Fruit fly (Drosophila melanogaster): ENCODE results near the gene CG3638.
A peak's percentile ranks its signal among the peaks of the same experiment; 100 is the strongest.

CG3638 gene

DNA sequence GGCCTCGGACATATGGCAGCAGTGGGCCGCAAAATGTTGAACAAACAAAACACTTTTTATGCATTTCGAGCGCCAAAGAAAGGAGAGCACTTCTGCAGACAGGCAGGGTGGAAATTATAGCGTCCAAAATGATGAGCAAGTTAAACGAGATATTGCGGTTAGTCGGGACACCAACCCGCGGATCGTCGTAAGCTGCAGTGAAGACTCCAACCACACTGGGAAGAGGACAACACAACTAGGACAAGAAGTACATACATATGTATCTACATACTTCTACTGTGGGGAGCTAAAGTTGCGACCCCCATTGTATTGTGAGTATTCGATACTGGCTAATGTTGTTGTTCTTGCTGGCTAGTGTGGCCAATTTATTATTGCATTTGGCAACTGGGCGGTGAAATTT lies 49.7 kb upstream of the CG3638 start (continued):
- TF ChIP-seq CG15601 (tag; optimal IDR thresholded peaks at IDR 0.05) (no peak), NFAT (GFP tag; IDR thresholded peaks at IDR 0.05) (no peak), row (GFP tag; IDR thresholded peaks at IDR 0.05) (0 out of 3 replicates have a peak, but pooled peaks have one; percentile 21), az2 (GFP tag; optimal IDR thresholded peaks at IDR 0.05) (no peak), pan (optimal IDR thresholded peaks at IDR 0.05) (no peak), pan (GFP tag; optimal IDR thresholded peaks at IDR 0.05 in 1 of 2, IDR thresholded peaks at IDR 0.05 in 1 of 2) (peak in 1 of 2 experiments; percentile 41), CG12155 (GFP tag; optimal IDR thresholded peaks at IDR 0.05) (peak; percentile 51), CG11504 (tag; optimal IDR thresholded peaks at IDR 0.05) (peak; percentile 6), CG2120 (GFP tag; optimal IDR thresholded peaks at IDR 0.05) (peak; percentile 11), CG4404 (GFP tag; IDR thresholded peaks at IDR 0.05) (no peak), Hmr (GFP tag; optimal IDR thresholded peaks at IDR 0.05) (peak; percentile 3), Dbx (GFP tag; IDR thresholded peaks at IDR 0.05) (no peak), HLH4C (GFP tag; IDR thresholded peaks at IDR 0.05; ENCODE audit: partially characterized antibody) (no peak), CG11723 (GFP tag; optimal IDR thresholded peaks at IDR 0.05) (no peak), otp (GFP tag; IDR thresholded peaks at IDR 0.05) (no peak)

dm6 chrX:1285273-1285672 lies 48.8 kb upstream of the CG3638 start:
- peak; percentile 58 for TF ChIP-seq ftz-f1 (GFP tag; optimal IDR thresholded peaks at IDR 0.05)
- TF ChIP-seq sens (GFP tag), result no peak
- no peak for TF ChIP-seq stwl (tag; optimal IDR thresholded peaks at IDR 0.05)
- TF ChIP-seq row (GFP tag; IDR thresholded peaks at IDR 0.05), result peak; percentile 27; the same call in 1 of the 3 replicates
- TF ChIP-seq Drgx (GFP tag; IDR thresholded peaks at IDR 0.05), result no peak
- peak; percentile 46; the same call in 1 of the 3 replicates for TF ChIP-seq Dbx (GFP tag; IDR thresholded peaks at IDR 0.05)
- no peak for TF ChIP-seq MESR4 (GFP tag; optimal IDR thresholded peaks at IDR 0.05)
- TF ChIP-seq CG4404 (GFP tag; IDR thresholded peaks at IDR 0.05), result no peak
- TF ChIP-seq CG2199 (GFP tag; IDR thresholded peaks at IDR 0.05), result no peak
- no peak for TF ChIP-seq CG34224 (GFP tag; IDR thresholded peaks at IDR 0.05; ENCODE audit: partially characterized antibody)
- no peak for TF ChIP-seq CG30431 (GFP tag; optimal IDR thresholded peaks at IDR 0.05)
- no peak for TF ChIP-seq sima (GFP tag; optimal IDR thresholded peaks at IDR 0.05)
- no peak for TF ChIP-seq CG4360 (GFP tag; IDR thresholded peaks at IDR 0.05)
- TF ChIP-seq CG4820 (GFP tag; optimal IDR thresholded peaks at IDR 0.05), result no peak
- TF ChIP-seq caup (GFP tag; optimal IDR thresholded peaks at IDR 0.05; ENCODE audit: severe bottlenecking), result peak; percentile 13
- TF ChIP-seq lmd (GFP tag; IDR thresholded peaks at IDR 0.05), result peak; percentile 18; the same call in 1 of the 2 replicates
- no peak for TF ChIP-seq az2 (GFP tag; optimal IDR thresholded peaks at IDR 0.05)
- TF ChIP-seq CG34376 (GFP tag; optimal IDR thresholded peaks at IDR 0.05), result peak; percentile 79
- TF ChIP-seq klu (GFP tag; IDR thresholded peaks at IDR 0.05), result peak; percentile 47; the same call in 1 of the 2 replicates
- no peak for TF ChIP-seq CG32767 (GFP tag; IDR thresholded peaks at IDR 0.05)
- peak; percentile 37; the same call in 1 of the 2 replicates for TF ChIP-seq sob (GFP tag; IDR thresholded peaks at IDR 0.05)
- peak; percentile 28; the same call in 1 of the 2 replicates for TF ChIP-seq al (GFP tag; IDR thresholded peaks at IDR 0.05)
- peak; percentile 1 for TF ChIP-seq CG13894 (tag; optimal IDR thresholded peaks at IDR 0.05)
- no peak for TF ChIP-seq Max (GFP tag; optimal IDR thresholded peaks at IDR 0.05)
- peak; percentile 10 for TF ChIP-seq CG7839 (tag; optimal IDR thresholded peaks at IDR 0.05)
- peak; percentile 47 for TF ChIP-seq abd-A (tag; optimal IDR thresholded peaks at IDR 0.05)
- TF ChIP-seq Abd-B (GFP tag; optimal IDR thresholded peaks at IDR 0.05), result peak; percentile 1
- no peak for TF ChIP-seq Kr (GFP tag; optimal IDR thresholded peaks at IDR 0.05)
- TF ChIP-seq sc (optimal IDR thresholded peaks at IDR 0.05), result no peak
- TF ChIP-seq sc (GFP tag; optimal IDR thresholded peaks at IDR 0.05), result no peak
- TF ChIP-seq CG6683 (GFP tag; optimal IDR thresholded peaks at IDR 0.05), result no peak
- no peak for TF ChIP-seq CG17829 (tag; optimal IDR thresholded peaks at IDR 0.05)
- TF ChIP-seq CG9932 (GFP tag; IDR thresholded peaks at IDR 0.05), result peak; percentile 55
- 0 out of 2 replicates have a peak, but pooled peaks have one; percentile 22 for TF ChIP-seq vvl (GFP tag; IDR thresholded peaks at IDR 0.05)
- 0 out of 3 replicates have a peak, but pooled peaks have one; percentile 48 for TF ChIP-seq Aef1 (GFP tag; IDR thresholded peaks at IDR 0.05)
- TF ChIP-seq CG8359 (GFP tag; optimal IDR thresholded peaks at IDR 0.05; ENCODE audit: borderline replicate concordance), result no peak
- peak; percentile 16; the same call in 1 of the 3 replicates for TF ChIP-seq dysf (GFP tag; IDR thresholded peaks at IDR 0.05)
- 0 out of 3 replicates have a peak, but pooled peaks have one; percentile 18 for TF ChIP-seq zfh1 (GFP tag; IDR thresholded peaks at IDR 0.05)
- TF ChIP-seq chinmo (GFP tag; IDR thresholded peaks at IDR 0.05; ENCODE audit: partially characterized antibody), result peak; percentile 91

Measured in whole organism, embryonic.